Fruit fly (Drosophila melanogaster) whole organism, adult: ENCODE results near the gene Taf10b.

Experiments
- CG7101 ChIP-seq: fragments of 200-800 bp; sonication (Bioruptor generic); optimal IDR thresholded peaks from 2 replicates; lab custom pipeline; 2018; ENCODE audit warnings: missing biosample characterization, mild to moderate bottlenecking, missing genetic modification characterization, moderate library complexity
- toe ChIP-seq: fragments of 200-800 bp; sonication (Bioruptor generic); optimal IDR thresholded peaks from 2 replicates; lab custom pipeline; 2016; ENCODE audit warnings: missing biosample characterization, missing genetic modification characterization

DNA sequence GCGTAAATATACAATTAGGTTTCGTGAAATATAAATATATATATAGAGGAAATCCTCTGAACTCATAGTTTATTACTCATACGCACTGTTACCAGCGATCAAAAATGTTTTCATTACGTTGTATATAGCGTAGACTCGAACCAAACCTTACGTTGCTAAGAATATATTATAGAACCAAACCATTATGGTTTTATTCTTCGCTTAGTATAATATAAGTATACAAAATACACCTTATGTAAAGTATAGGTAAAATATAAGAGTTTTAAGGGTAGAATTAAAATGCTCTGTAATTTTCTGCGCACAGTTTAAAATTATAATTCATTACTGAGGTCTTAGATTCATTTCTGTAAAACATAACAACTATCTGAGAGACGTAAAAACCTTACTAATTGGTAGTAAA, 43.2 kb downstream of the Taf10b start:
- TF ChIP-seq CG7101 = no peak
- TF ChIP-seq toe (GFP tag; lab: Kevin White, UChicago) = no peak
